Worm (Caenorhabditis elegans) whole organism, L4 larva: ENCODE data around the gene F17E5.2.

Experiments
- D1046.2 ChIP-seq: fragments of 200-800 bp; sonication (Bioruptor generic); IDR thresholded peaks from 2 replicates; pipeline ENCODE4 v1.3.6; 2022; ENCODE audit warnings: missing genetic modification characterization, missing compliant biosample characterization
- F10B5.3 ChIP-seq: sonication (generic microtip); optimal IDR thresholded peaks from 2 replicates; lab custom pipeline; 2016; ENCODE audit warnings: mild to moderate bottlenecking, missing genetic modification characterization, missing compliant biosample characterization
- F49E8.2 ChIP-seq: sonication (generic microtip); optimal IDR thresholded peaks from 2 replicates; lab custom pipeline; 2016; ENCODE audit warnings: missing compliant biosample characterization, mild to moderate bottlenecking, missing genetic modification characterization, borderline replicate concordance
- T26A8.4 ChIP-seq: fragments of 200-800 bp; sonication (Bioruptor generic); IDR thresholded peaks from 2 replicates; pipeline ENCODE4 v1.3.6; 2022; ENCODE audit warnings: missing genetic modification characterization, missing compliant biosample characterization
- Y105C5A.15 ChIP-seq: fragments of 200-800 bp; sonication (Bioruptor generic); IDR thresholded peaks from 2 replicates; pipeline ENCODE4 v1.3.6; 2022; ENCODE audit warnings: missing genetic modification characterization, missing compliant biosample characterization
- ZK337.2 ChIP-seq: fragments of 200-800 bp; sonication (Bioruptor generic); IDR thresholded peaks from 2 replicates; pipeline ENCODE4 v1.3.6; 2022; ENCODE audit warnings: missing genetic modification reagents, missing genetic modification characterization, missing compliant biosample characterization
- ZK546.5 ChIP-seq, 2 experiments: sonication (generic microtip); optimal IDR thresholded peaks; 2 replicates each; lab custom pipeline; 2017; ENCODE audit warnings: missing biosample characterization in 2 of 2, missing genetic modification characterization in 2 of 2
- aha-1 ChIP-seq: fragments of 150-350 bp; peaks from one replicate; lab custom pipeline; 2014; ENCODE audit warnings: missing biosample characterization, missing genetic modification characterization
- ceh-32 ChIP-seq: sonication (generic microtip); optimal IDR thresholded peaks from 2 replicates; lab custom pipeline; 2016; ENCODE audit warnings: mild to moderate bottlenecking, missing genetic modification characterization, missing compliant biosample characterization; ENCODE audit not compliant: poor library complexity
- ces-1 ChIP-seq: fragments of 150-350 bp; sonication (generic microtip); optimal IDR thresholded peaks from 4 replicates; lab custom pipeline; 2014; ENCODE audit warnings: missing biosample characterization, missing genetic modification reagents, missing genetic modification characterization
- cey-2 ChIP-seq: sonication (generic microtip); optimal IDR thresholded peaks from 3 replicates; lab custom pipeline; 2017; ENCODE audit warnings: missing genetic modification characterization, mild to moderate bottlenecking, missing compliant biosample characterization, antibody characterized with exemption, borderline replicate concordance; ENCODE audit not compliant: insufficient read depth
- daf-12 ChIP-seq: fragments of 150-350 bp; optimal IDR thresholded peaks from 2 replicates; lab custom pipeline; 2014; ENCODE audit warnings: missing biosample characterization, missing genetic modification reagents, missing genetic modification characterization
- daf-8 ChIP-seq: fragments of 200-800 bp; sonication (Bioruptor generic); IDR thresholded peaks from 2 replicates; pipeline ENCODE4 v1.3.6; 2022; ENCODE audit warnings: missing genetic modification characterization, missing compliant biosample characterization
- dmd-6 ChIP-seq: fragments of 200-800 bp; sonication (Bioruptor generic); IDR thresholded peaks from 2 replicates; pipeline ENCODE4 v1.3.6; 2022; ENCODE audit warnings: missing genetic modification reagents, missing genetic modification characterization, missing compliant biosample characterization
- dmd-8 ChIP-seq: fragments of 200-800 bp; sonication (Bioruptor generic); IDR thresholded peaks from 2 replicates; pipeline ENCODE4 v1.3.6; 2022; ENCODE audit warnings: missing genetic modification characterization, missing compliant biosample characterization
- dpl-1 ChIP-seq: fragments of 150-350 bp; optimal IDR thresholded peaks from 2 replicates; lab custom pipeline; 2014; ENCODE audit warnings: missing biosample characterization, missing genetic modification reagents, missing genetic modification characterization
- duxl-1 ChIP-seq: sonication (generic microtip); optimal IDR thresholded peaks from 2 replicates; lab custom pipeline; 2016; ENCODE audit warnings: mild to moderate bottlenecking, missing genetic modification characterization, moderate library complexity, missing compliant biosample characterization; ENCODE audit not compliant: poor library complexity
- egl-27 ChIP-seq: sonication (generic microtip); optimal IDR thresholded peaks from 3 replicates; lab custom pipeline; 2017; ENCODE audit warnings: missing biosample characterization, missing genetic modification reagents, missing genetic modification characterization
- egl-43 ChIP-seq: fragments of 200-800 bp; sonication (Bioruptor generic); IDR thresholded peaks from 2 replicates; pipeline ENCODE4 v1.3.6; 2022; ENCODE audit warnings: missing genetic modification reagents, missing genetic modification characterization, missing compliant biosample characterization
- fkh-10 ChIP-seq: fragments of 150-350 bp; optimal IDR thresholded peaks from 2 replicates; lab custom pipeline; 2014; ENCODE audit warnings: missing biosample characterization, missing genetic modification reagents, missing genetic modification characterization
- hif-1 ChIP-seq, 2 experiments: sonication (generic microtip); optimal IDR thresholded peaks; 2 replicates each; lab custom pipeline; 2016 to 2017; ENCODE audit warnings: missing compliant biosample characterization in 2 of 2, missing genetic modification characterization in 2 of 2, missing genetic modification reagents in 2 of 2, missing genotype in 2 of 2, mild to moderate bottlenecking in 1 of 2
- hlh-11 ChIP-seq: fragments of 200-800 bp; sonication (Bioruptor generic); optimal IDR thresholded peaks from 2 replicates; lab custom pipeline; 2018; ENCODE audit warnings: mild to moderate bottlenecking, missing genetic modification characterization, missing compliant biosample characterization
- hmg-1.1 ChIP-seq: fragments of 200-800 bp; sonication (Bioruptor generic); IDR thresholded peaks from 2 replicates; pipeline ENCODE4 v1.3.6; 2022; ENCODE audit warnings: missing genetic modification reagents, missing genetic modification characterization, missing compliant biosample characterization
- jun-1 ChIP-seq: fragments of 150-350 bp; optimal IDR thresholded peaks from 2 replicates; lab custom pipeline; 2014; ENCODE audit warnings: missing biosample characterization, missing genetic modification reagents, missing genetic modification characterization
- lim-7 ChIP-seq: fragments of 200-800 bp; sonication (Bioruptor generic); IDR thresholded peaks from 2 replicates; pipeline ENCODE4 v1.3.6; 2022; ENCODE audit warnings: missing genetic modification characterization, missing compliant biosample characterization
- lin-13 ChIP-seq: fragments of 150-350 bp; optimal IDR thresholded peaks from 2 replicates; lab custom pipeline; 2014; ENCODE audit warnings: missing biosample characterization, missing genetic modification reagents, missing genetic modification characterization
- madf-9 ChIP-seq: fragments of 200-800 bp; sonication (Bioruptor generic); conservative IDR thresholded peaks from 2 replicates; pipeline ENCODE4 v1.3.6; 2022; ENCODE audit warnings: missing genetic modification reagents, missing genetic modification characterization, missing compliant biosample characterization
- mdl-1 ChIP-seq, 2 experiments: fragments of 150-350 bp in 1 of 2; sonication (generic microtip) in 1 of 2; optimal IDR thresholded peaks; 2 replicates each; lab custom pipeline; 2014 to 2017; ENCODE audit warnings: missing biosample characterization in 2 of 2, missing genetic modification characterization in 2 of 2
- mep-1 ChIP-seq: fragments of 150-350 bp; sonication (generic microtip); optimal IDR thresholded peaks from 3 replicates; lab custom pipeline; 2014; ENCODE audit warnings: missing biosample characterization, missing genetic modification characterization
- mes-2 ChIP-seq: sonication (generic microtip); optimal IDR thresholded peaks from 2 replicates; lab custom pipeline; 2016; ENCODE audit warnings: missing genotype, mild to moderate bottlenecking, missing genetic modification characterization, missing compliant biosample characterization; ENCODE audit not compliant: poor library complexity, severe bottlenecking
- mxl-2 ChIP-seq: fragments of 200-800 bp; sonication (Bioruptor generic); conservative IDR thresholded peaks from 2 replicates; pipeline ENCODE4 v1.3.6; 2022; ENCODE audit warnings: missing genetic modification reagents, missing genetic modification characterization, missing compliant biosample characterization
- nhr-10 ChIP-seq: fragments of 150-350 bp; optimal IDR thresholded peaks from 2 replicates; lab custom pipeline; 2014; ENCODE audit warnings: missing biosample characterization, missing genetic modification characterization
- nhr-102 ChIP-seq: sonication (generic microtip); optimal IDR thresholded peaks from 2 replicates; lab custom pipeline; 2016; ENCODE audit warnings: mild to moderate bottlenecking, missing genetic modification characterization, moderate library complexity, missing compliant biosample characterization
- nhr-111 ChIP-seq: fragments of 200-800 bp; sonication (Bioruptor generic); optimal IDR thresholded peaks from 2 replicates; lab custom pipeline; 2018; ENCODE audit warnings: mild to moderate bottlenecking, missing genetic modification characterization, missing compliant biosample characterization
- nhr-237 ChIP-seq: sonication (generic microtip); optimal IDR thresholded peaks from 2 replicates; lab custom pipeline; 2017; ENCODE audit warnings: missing biosample characterization, missing genetic modification characterization
- nhr-25 ChIP-seq: sonication (generic microtip); optimal IDR thresholded peaks from 2 replicates; lab custom pipeline; 2017; ENCODE audit warnings: missing genetic modification characterization, mild to moderate bottlenecking, missing compliant biosample characterization, antibody characterized with exemption, moderate library complexity, borderline replicate concordance; ENCODE audit not compliant: insufficient read depth
- nhr-42 ChIP-seq: fragments of 200-800 bp; sonication (Bioruptor generic); IDR thresholded peaks from 2 replicates; pipeline ENCODE4 v1.3.6; 2022; ENCODE audit warnings: missing genetic modification characterization, missing compliant biosample characterization
- nhr-48 ChIP-seq: sonication (generic microtip); optimal IDR thresholded peaks from 2 replicates; lab custom pipeline; 2016; ENCODE audit warnings: mild to moderate bottlenecking, missing genetic modification characterization, missing compliant biosample characterization
- nhr-6 ChIP-seq: fragments of 150-350 bp; optimal IDR thresholded peaks from 2 replicates; lab custom pipeline; 2014; ENCODE audit warnings: missing biosample characterization, missing genetic modification characterization
- pha-4 ChIP-seq, 2 experiments: fragments of 150-350 bp in 1 of 2; fragments of 200-800 bp in 1 of 2; sonication (Bioruptor generic) in 1 of 2; IDR thresholded peaks in 1 of 2; optimal IDR thresholded peaks in 1 of 2; 2 replicates each; pipeline versions ENCODE4 v1.3.6 to Lab custom; 2014 to 2022; ENCODE audit warnings: missing genetic modification characterization in 2 of 2, missing genetic modification reagents in 2 of 2, missing biosample characterization in 1 of 2, missing compliant biosample characterization in 1 of 2
- pqm-1 ChIP-seq: sonication (generic microtip); optimal IDR thresholded peaks from 2 replicates; lab custom pipeline; 2017; ENCODE audit warnings: missing biosample characterization, missing genetic modification characterization
- sdz-12 ChIP-seq: fragments of 200-800 bp; sonication (Bioruptor generic); optimal IDR thresholded peaks from 2 replicates; lab custom pipeline; 2018; ENCODE audit warnings: mild to moderate bottlenecking, missing genetic modification characterization, missing compliant biosample characterization
- snpc-4 ChIP-seq: fragments of 150-350 bp; optimal IDR thresholded peaks from 2 replicates; lab custom pipeline; 2014; ENCODE audit warnings: missing biosample characterization, missing genetic modification characterization
- tra-1 ChIP-seq: fragments of 200-800 bp; sonication (Bioruptor generic); IDR thresholded peaks from 2 replicates; pipeline ENCODE4 v1.3.6; 2022; ENCODE audit warnings: missing genetic modification reagents, missing genetic modification characterization, missing compliant biosample characterization
- unc-130 ChIP-seq: sonication (generic microtip); optimal IDR thresholded peaks from 2 replicates; lab custom pipeline; 2016; ENCODE audit warnings: missing genetic modification reagents, missing genetic modification characterization, missing compliant biosample characterization
- unc-39 ChIP-seq: sonication (generic microtip); optimal IDR thresholded peaks from 2 replicates; lab custom pipeline; 2017; ENCODE audit warnings: missing biosample characterization, missing genetic modification characterization
- vab-7 ChIP-seq: fragments of 200-800 bp; sonication (Bioruptor generic); IDR thresholded peaks from 2 replicates; pipeline ENCODE4 v1.3.6; 2022; ENCODE audit warnings: missing genetic modification reagents, missing genetic modification characterization, missing compliant biosample characterization
- zag-1 ChIP-seq: fragments of 150-350 bp; optimal IDR thresholded peaks from 2 replicates; lab custom pipeline; 2014; ENCODE audit warnings: missing biosample characterization, missing genetic modification characterization
- zip-2 ChIP-seq: fragments of 150-350 bp; optimal IDR thresholded peaks from 2 replicates; lab custom pipeline; 2014; ENCODE audit warnings: missing biosample characterization, missing genetic modification characterization
- ztf-11 ChIP-seq: fragments of 150-350 bp; optimal IDR thresholded peaks from 2 replicates; lab custom pipeline; 2014; ENCODE audit warnings: missing biosample characterization, missing genetic modification characterization

F17E5.2 gene

DNA sequence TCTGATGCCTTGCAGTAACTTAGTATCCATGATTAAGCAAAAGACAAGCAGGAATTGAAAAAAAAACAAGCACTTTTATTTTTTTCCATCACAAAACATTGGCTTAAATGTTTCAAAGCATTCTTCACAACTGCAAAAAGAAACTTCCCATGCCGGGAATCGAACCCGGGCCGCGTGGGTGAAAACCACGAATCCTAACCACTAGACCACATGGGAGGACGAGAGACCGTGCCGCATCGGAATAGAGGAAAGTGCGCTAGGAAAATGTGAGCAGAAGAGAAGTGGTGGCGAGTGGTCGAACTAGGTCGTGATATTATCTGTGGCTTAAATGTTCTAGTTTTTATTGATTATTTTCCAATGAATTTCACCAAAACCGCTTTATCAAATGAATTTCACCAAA is 26.6 kb upstream of the F17E5.2 start:
- no peak for TF ChIP-seq F10B5.3 (tag; lab: Kevin White, UChicago)
- no peak for TF ChIP-seq egl-27
- TF ChIP-seq hif-1 (tag; optimal IDR thresholded peaks at IDR 0.05; lab: Kevin White, UChicago) = peak in 1 of 2 experiments; percentile 27
- TF ChIP-seq pqm-1 (tag; lab: Kevin White, UChicago) = no peak
- no peak for TF ChIP-seq nhr-48 (tag; lab: Kevin White, UChicago)
- no peak for TF ChIP-seq pha-4 (GFP tag; IDR thresholded peaks at IDR 0.05; lab: Robert Waterston, UW)
- no peak for TF ChIP-seq pha-4 (tag; optimal IDR thresholded peaks at IDR 0.05; lab: Kevin White, UChicago)
- peak; percentile 94 for TF ChIP-seq aha-1 (tag; lab: Kevin White, UChicago)
- no peak for TF ChIP-seq sdz-12 (GFP tag; lab: Kevin White, UChicago)
- TF ChIP-seq ces-1 (GFP tag; lab: Kevin White, UChicago) = no peak
- TF ChIP-seq ZK337.2 (GFP tag; lab: Robert Waterston, UW) = no peak
- no peak for TF ChIP-seq nhr-237 (tag; lab: Kevin White, UChicago)
- peak; percentile 55; the same call in 1 of the 2 replicates for TF ChIP-seq madf-9 (GFP tag; lab: Robert Waterston, UW)
- peak in 1 of 2 experiments; percentile 72 for TF ChIP-seq mdl-1 (tag; optimal IDR thresholded peaks at IDR 0.05; lab: Kevin White, UChicago)
- no peak for TF ChIP-seq ztf-11 (tag; lab: Kevin White, UChicago)
- TF ChIP-seq nhr-102 (tag; lab: Kevin White, UChicago) = no peak
- peak; percentile 88 for TF ChIP-seq lim-7 (GFP tag; lab: Robert Waterston, UW)
- TF ChIP-seq zip-2 = no peak
- TF ChIP-seq dpl-1 = no peak
- TF ChIP-seq daf-12 (tag; lab: Kevin White, UChicago) = no peak
- TF ChIP-seq D1046.2 (GFP tag; lab: Robert Waterston, UW) = no peak
- peak; percentile 13 for TF ChIP-seq lin-13 (GFP tag; lab: Kevin White, UChicago)
- TF ChIP-seq hmg-1.1 (GFP tag; lab: Robert Waterston, UW) = peak; percentile 90
- TF ChIP-seq fkh-10 (GFP tag; lab: Kevin White, UChicago) = no peak
- TF ChIP-seq hlh-11 (tag; lab: Kevin White, UChicago) = peak; percentile 53
- TF ChIP-seq jun-1 (tag; lab: Kevin White, UChicago) = no peak
- TF ChIP-seq snpc-4 (tag; lab: Kevin White, UChicago) = no peak
- no peak for TF ChIP-seq cey-2 (tag; lab: Kevin White, UChicago)
- TF ChIP-seq ZK546.5 (tag; optimal IDR thresholded peaks at IDR 0.05; lab: Kevin White, UChicago) = no peak
- TF ChIP-seq ceh-32 (tag; lab: Kevin White, UChicago) = no peak
- peak; percentile 81 for TF ChIP-seq mes-2
- TF ChIP-seq nhr-42 (GFP tag; lab: Robert Waterston, UW) = 0 out of 2 replicates have a peak, but pooled peaks have one; percentile 41
- TF ChIP-seq egl-43 (GFP tag; lab: Robert Waterston, UW) = peak; percentile 82
- 0 out of 2 replicates have a peak, but pooled peaks have one; percentile 55 for TF ChIP-seq Y105C5A.15
- TF ChIP-seq nhr-6 (tag; lab: Kevin White, UChicago) = no peak
- peak; percentile 24; the same call in 1 of the 2 replicates for TF ChIP-seq tra-1 (GFP tag; lab: Robert Waterston, UW)
- peak; percentile 81 for TF ChIP-seq duxl-1 (tag; lab: Kevin White, UChicago)
- TF ChIP-seq nhr-10 (tag; lab: Kevin White, UChicago) = no peak
- peak; percentile 65 for TF ChIP-seq mep-1 (tag; lab: Kevin White, UChicago)
- TF ChIP-seq daf-8 = no peak
- TF ChIP-seq dmd-8 (GFP tag; lab: Robert Waterston, UW) = peak; percentile 64; the same call in 1 of the 2 replicates
- no peak for TF ChIP-seq unc-130 (GFP tag; lab: Kevin White, UChicago)
- peak; percentile 75 for TF ChIP-seq vab-7
- TF ChIP-seq T26A8.4 (GFP tag; lab: Robert Waterston, UW) = no peak; the same call in 1 of the 2 replicates
- TF ChIP-seq dmd-6 (GFP tag; lab: Robert Waterston, UW) = peak; percentile 55
- no peak for TF ChIP-seq nhr-111
- no peak for TF ChIP-seq mxl-2 (GFP tag; lab: Robert Waterston, UW)
- no peak for TF ChIP-seq zag-1 (tag; lab: Kevin White, UChicago)
- TF ChIP-seq F49E8.2 = no peak
- no peak for TF ChIP-seq nhr-25 (tag; lab: Kevin White, UChicago)
- no peak for TF ChIP-seq unc-39 (tag; lab: Kevin White, UChicago)
